Fruit fly (Drosophila melanogaster): Measurements from ENCODE around the gene CG32085.

- TF ChIP-seq ttk (optimal IDR thresholded peaks at IDR 0.05): no peak
- no peak for TF ChIP-seq h (optimal IDR thresholded peaks at IDR 0.05)
- TF ChIP-seq insv (optimal IDR thresholded peaks at IDR 0.05): no peak
- TF ChIP-seq psq (optimal IDR thresholded peaks at IDR 0.05): no peak
- TF ChIP-seq Myc (optimal IDR thresholded peaks at IDR 0.05): no peak
Measured at dm6 chr3L:11684522-11684851, 4.3 kb upstream of the CG32085 start.

All from Kc167 (cell line).